Fruit fly (Drosophila melanogaster): ENCODE measurements around the gene Daxx.

Gene Daxx

dm6 chr2L:6470100-6470644 lies 10.6 kb upstream of the Daxx start (continued):
- TF ChIP-seq CG12769 (tag; optimal IDR thresholded peaks at IDR 0.05) (no peak), Hr78 (GFP tag; optimal IDR thresholded peaks at IDR 0.05) (peak in 1 of 2 experiments; percentile 28)

dm6 chr2L:6471978-6472776 lies 8.6 kb upstream of the Daxx start:
- TF ChIP-seq CG11560 (tag; IDR thresholded peaks at IDR 0.05) (no peak), Aef1 (GFP tag; IDR thresholded peaks at IDR 0.05) (no peak), Ptx1 (GFP tag; IDR thresholded peaks at IDR 0.05) (no peak), Opbp (GFP tag; IDR thresholded peaks at IDR 0.05; ENCODE audit: partially characterized antibody) (0 out of 3 replicates have a peak, but pooled peaks have one; percentile 25), sug (tag; optimal IDR thresholded peaks at IDR 0.05) (no peak), cwo (GFP tag; optimal IDR thresholded peaks at IDR 0.05) (peak; percentile 4), chinmo (GFP tag; IDR thresholded peaks at IDR 0.05; ENCODE audit: partially characterized antibody) (peak; percentile 78; the same call in 2 of the 4 replicates), ci (GFP tag; IDR thresholded peaks at IDR 0.05) (peak; percentile 53; the same call in 1 of the 3 replicates), lab (GFP tag; optimal IDR thresholded peaks at IDR 0.05) (peak; percentile 14), CG42726 (GFP tag; IDR thresholded peaks at IDR 0.05; ENCODE audit: partially characterized antibody) (no peak), z (GFP tag; IDR thresholded peaks at IDR 0.05) (no peak), CG2116 (GFP tag; optimal IDR thresholded peaks at IDR 0.05) (no peak), CoRest (tag; optimal IDR thresholded peaks at IDR 0.05) (peak; percentile 33), gsb-n (tag; optimal IDR thresholded peaks at IDR 0.05) (no peak), CG10147 (GFP tag; optimal IDR thresholded peaks at IDR 0.05) (peak; percentile 34), Atf-2 (GFP tag; optimal IDR thresholded peaks at IDR 0.05) (no peak), CG12299 (tag; optimal IDR thresholded peaks at IDR 0.05) (no peak), esg (GFP tag; conservative IDR thresholded peaks at IDR 0.05) (0 out of 2 replicates have a peak, but pooled peaks have one; percentile 27), HLH54F (GFP tag; optimal IDR thresholded peaks at IDR 0.05) (no peak), CG13424 (tag; optimal IDR thresholded peaks at IDR 0.05) (peak; percentile 47), Sox102F (GFP tag; optimal IDR thresholded peaks at IDR 0.05) (peak; percentile 11), CG15269 (tag; optimal IDR thresholded peaks at IDR 0.05) (peak; percentile 47), Abd-B (GFP tag; optimal IDR thresholded peaks at IDR 0.05) (no peak), HmgZ (tag; optimal IDR thresholded peaks at IDR 0.05) (no peak), CG17359 (tag; optimal IDR thresholded peaks at IDR 0.05) (peak; percentile 1), CG7556 (GFP tag; optimal IDR thresholded peaks at IDR 0.05) (peak; percentile 8), CG8944 (GFP tag; optimal IDR thresholded peaks at IDR 0.05) (no peak), CG13296 (GFP tag; optimal IDR thresholded peaks at IDR 0.05) (no peak), Eip74EF (GFP tag; optimal IDR thresholded peaks at IDR 0.05) (peak in 1 of 2 experiments; percentile 2), ash1 (GFP tag; optimal IDR thresholded peaks at IDR 0.05) (no peak), gce (GFP tag; IDR thresholded peaks at IDR 0.05) (0 out of 3 replicates have a peak, but pooled peaks have one; percentile 8), CG18619 (GFP tag; optimal IDR thresholded peaks at IDR 0.05) (no peak), grau (tag; optimal IDR thresholded peaks at IDR 0.05) (peak; percentile 39), hth (optimal IDR thresholded peaks at IDR 0.05) (no peak), tup (GFP tag; optimal IDR thresholded peaks at IDR 0.05) (no peak), CG12391 (tag; optimal IDR thresholded peaks at IDR 0.05) (peak; percentile 6), cato (GFP tag; optimal IDR thresholded peaks at IDR 0.05; ENCODE audit: borderline replicate concordance) (no peak), pzg (GFP tag; optimal IDR thresholded peaks at IDR 0.05) (no peak), vnd (GFP tag; IDR thresholded peaks at IDR 0.05; ENCODE audit: partially characterized antibody) (no peak), phol (tag; optimal IDR thresholded peaks at IDR 0.05) (peak; percentile 21), ems (GFP tag; optimal IDR thresholded peaks at IDR 0.05) (no peak), CG6654 (GFP tag; optimal IDR thresholded peaks at IDR 0.05) (no peak), CG16779 (GFP tag; IDR thresholded peaks at IDR 0.05) (no peak)

Data from whole organism, embryonic.